Worm (Caenorhabditis elegans) whole organism, L2 larva: ENCODE data around the gene ugt-16.

Experiments used
- ZK546.5 ChIP-seq: sonication (generic microtip); optimal IDR thresholded peaks from 2 replicates; lab custom pipeline; 2017; ENCODE audit warnings: missing biosample characterization, missing genetic modification characterization
- ceh-82 ChIP-seq: fragments of 150-350 bp; optimal IDR thresholded peaks from 2 replicates; lab custom pipeline; 2014; ENCODE audit warnings: missing biosample characterization, missing genetic modification characterization
- elt-1 ChIP-seq: fragments of 150-350 bp; optimal IDR thresholded peaks from 2 replicates; lab custom pipeline; 2014; ENCODE audit warnings: missing biosample characterization, missing genetic modification characterization
- elt-3 ChIP-seq: sonication (generic microtip); optimal IDR thresholded peaks from 2 replicates; lab custom pipeline; 2017; ENCODE audit warnings: missing biosample characterization, missing genetic modification characterization
- lin-11 ChIP-seq: fragments of 150-350 bp; sonication (generic microtip); optimal IDR thresholded peaks from 2 replicates; lab custom pipeline; 2014; ENCODE audit warnings: missing biosample characterization, missing genetic modification characterization, inconsistent platforms, mixed read lengths
- lin-13 ChIP-seq: fragments of 150-350 bp; optimal IDR thresholded peaks from 2 replicates; lab custom pipeline; 2014; ENCODE audit warnings: missing biosample characterization, missing genetic modification reagents, missing genetic modification characterization
- lsy-2 ChIP-seq, 2 experiments: fragments of 150-350 bp in 1 of 2; sonication (generic microtip) in 1 of 2; optimal IDR thresholded peaks; 2 replicates each; lab custom pipeline; 2014 to 2017; ENCODE audit warnings: missing biosample characterization in 2 of 2, missing genetic modification characterization in 2 of 2
- nhr-12 ChIP-seq: fragments of 150-350 bp; optimal IDR thresholded peaks from 2 replicates; lab custom pipeline; 2014; ENCODE audit warnings: missing biosample characterization, missing genetic modification characterization
- nhr-23 ChIP-seq: fragments of 150-350 bp; optimal IDR thresholded peaks from 2 replicates; lab custom pipeline; 2014; ENCODE audit warnings: missing biosample characterization, missing genetic modification reagents, missing genetic modification characterization
- peb-1 ChIP-seq: fragments of 150-350 bp; optimal IDR thresholded peaks from 2 replicates; lab custom pipeline; 2014; ENCODE audit warnings: missing biosample characterization, missing genetic modification characterization
- unc-39 ChIP-seq: fragments of 150-350 bp; optimal IDR thresholded peaks from 2 replicates; lab custom pipeline; 2014; ENCODE audit warnings: missing biosample characterization, missing genetic modification characterization
- unc-62 ChIP-seq: fragments of 150-350 bp; optimal IDR thresholded peaks from 2 replicates; lab custom pipeline; 2014; ENCODE audit warnings: missing biosample characterization, missing genetic modification reagents, missing genetic modification characterization

ce11 chrV:12792752-12793151, 32.1 kb upstream of the ugt-16 start, which contains the start of gene ugt-5:
- TF ChIP-seq unc-39 (tag; lab: Kevin White, UChicago) (no peak), ZK546.5 (tag; lab: Kevin White, UChicago) (no peak), nhr-23 (tag; lab: Kevin White, UChicago) (no peak), nhr-12 (no peak), lsy-2 (tag; optimal IDR thresholded peaks at IDR 0.05; lab: Kevin White, UChicago) (no peak), peb-1 (tag; lab: Kevin White, UChicago) (no peak), lin-11 (tag; lab: Kevin White, UChicago) (no peak), lin-13 (no peak), ceh-82 (no peak), unc-62 (GFP tag; lab: Kevin White, UChicago) (no peak), elt-1 (tag; lab: Kevin White, UChicago) (no peak), elt-3 (no peak)
